Worm (Caenorhabditis elegans) whole organism, L4/young adult: ENCODE measurements around the gene F58G1.7.

Experiments used
- W03F9.2 ChIP-seq: fragments of 150-350 bp; optimal IDR thresholded peaks from 2 replicates; lab custom pipeline; 2014; ENCODE audit warnings: missing biosample characterization, missing genetic modification characterization
- dao-5 ChIP-seq: sonication (generic microtip); optimal IDR thresholded peaks from 2 replicates; lab custom pipeline; 2016; ENCODE audit warnings: missing genotype, missing genetic modification characterization, moderate library complexity, missing compliant biosample characterization
- him-1 ChIP-seq: sonication (generic microtip); optimal IDR thresholded peaks from 2 replicates; lab custom pipeline; 2016; ENCODE audit warnings: missing genotype, missing genetic modification reagents, missing genetic modification characterization, missing compliant biosample characterization

Gene F58G1.7

ce11 chrII:12904174-12904573 is 43.9 kb downstream of the F58G1.7 start, which contains the start of gene clec-66:
clec-66 (plus strand) TSS chrII:12904398.
- TF ChIP-seq dao-5 = no peak
- no peak for TF ChIP-seq him-1 (tag; lab: Kevin White, UChicago)
- TF ChIP-seq W03F9.2 = no peak

- TF ChIP-seq W03F9.2 = no peak
- no peak for TF ChIP-seq him-1 (tag; lab: Kevin White, UChicago)
- TF ChIP-seq dao-5 = no peak
Measured at ce11 chrII:12901025-12901424, 47.0 kb downstream of the F58G1.7 start, which contains the start of gene clec-65. clec-65 (plus strand) TSS chrII:12901325.

- TF ChIP-seq W03F9.2 = no peak
- no peak for TF ChIP-seq dao-5
- no peak for TF ChIP-seq him-1 (tag; lab: Kevin White, UChicago)
Measured at ce11 chrII:12897942-12898341, 50.1 kb downstream of the F58G1.7 start, which contains the start of gene clec-64. clec-64 (plus strand) TSS chrII:12898242.

- no peak for TF ChIP-seq him-1 (tag; lab: Kevin White, UChicago)
- TF ChIP-seq dao-5 = no peak
- TF ChIP-seq W03F9.2 = no peak
Measured at ce11 chrII:12897361-12897760, 50.7 kb downstream of the F58G1.7 start.

- TF ChIP-seq dao-5 = no peak
- TF ChIP-seq W03F9.2 = no peak
- TF ChIP-seq him-1 (tag; lab: Kevin White, UChicago) = no peak
Measured at ce11 chrII:12896666-12897065, 51.4 kb downstream of the F58G1.7 start.

- TF ChIP-seq W03F9.2 = no peak
- no peak for TF ChIP-seq dao-5
- TF ChIP-seq him-1 (tag; lab: Kevin White, UChicago) = no peak
Measured at ce11 chrII:12895078-12895670, 52.9 kb downstream of the F58G1.7 start, which contains the start of the genes clec-62 and clec-63. clec-62 (minus strand) TSS chrII:12895128. clec-63 (plus strand) TSS chrII:12895638.
